Worm (Caenorhabditis elegans): ENCODE results near the gene K11D12.6.

Gene K11D12.6

ce11 chrV:5080853-5081338 is 45.9 kb upstream of the K11D12.6 start, which contains the start of gene Y58A7A.3 (continued):
- peak; percentile 31 for TF ChIP-seq nhr-102 (tag; optimal IDR thresholded peaks at IDR 0.05)
- TF ChIP-seq tra-1 (GFP tag; IDR thresholded peaks at IDR 0.05), result no peak
- TF ChIP-seq dmd-6 (GFP tag; IDR thresholded peaks at IDR 0.05), result peak; percentile 37; the same call in 1 of the 2 replicates
- no peak for TF ChIP-seq zip-11 (GFP tag; IDR thresholded peaks at IDR 0.05)
- no peak for TF ChIP-seq vab-7 (GFP tag; IDR thresholded peaks at IDR 0.05)
- TF ChIP-seq zip-2 (tag; optimal IDR thresholded peaks at IDR 0.05), result peak; percentile 100
- TF ChIP-seq F44E2.7 (GFP tag; IDR thresholded peaks at IDR 0.05), result no peak
- no peak for TF ChIP-seq Y75B8A.6 (GFP tag; IDR thresholded peaks at IDR 0.05)
- TF ChIP-seq lsy-2 (tag; optimal IDR thresholded peaks at IDR 0.05), result peak in 1 of 2 experiments; percentile 68
- peak; percentile 66 for TF ChIP-seq aha-1 (tag)
- no peak for TF ChIP-seq nhr-237 (tag; optimal IDR thresholded peaks at IDR 0.05)
- TF ChIP-seq lin-29 (GFP tag; IDR thresholded peaks at IDR 0.05), result no peak
- TF ChIP-seq T20F7.1 (GFP tag; optimal IDR thresholded peaks at IDR 0.05), result peak; percentile 61
- no peak for TF ChIP-seq nhr-76 (tag; optimal IDR thresholded peaks at IDR 0.05)
- TF ChIP-seq mes-2 (tag; optimal IDR thresholded peaks at IDR 0.05; ENCODE audit: poor library complexity, severe bottlenecking), result peak; percentile 54
- no peak for TF ChIP-seq ZK337.2 (GFP tag; IDR thresholded peaks at IDR 0.05)
- TF ChIP-seq nhr-28 (tag; optimal IDR thresholded peaks at IDR 0.05), result peak; percentile 93
- no peak for TF ChIP-seq F10B5.3 (tag; optimal IDR thresholded peaks at IDR 0.05)
- no peak for TF ChIP-seq T26A8.4 (GFP tag; IDR thresholded peaks at IDR 0.05)

ce11 chrV:5072082-5072481 is 37.1 kb upstream of the K11D12.6 start, which contains the start of gene Y58A7A.2:
Y58A7A.2 (minus strand) TSS chrV:5072182.
- TF ChIP-seq pqm-1 (tag; optimal IDR thresholded peaks at IDR 0.05), result no peak
- TF ChIP-seq daf-8 (GFP tag; IDR thresholded peaks at IDR 0.05), result no peak
- no peak for TF ChIP-seq snpc-1.2 (GFP tag; IDR thresholded peaks at IDR 0.05)
- TF ChIP-seq nhr-77 (tag; optimal IDR thresholded peaks at IDR 0.05), result no peak
- TF ChIP-seq ceh-62 (tag; optimal IDR thresholded peaks at IDR 0.05), result no peak
- no peak for TF ChIP-seq ZK337.2 (GFP tag; IDR thresholded peaks at IDR 0.05)
- no peak for TF ChIP-seq vab-7 (GFP tag; IDR thresholded peaks at IDR 0.05)
- no peak for TF ChIP-seq sdz-12 (GFP tag; optimal IDR thresholded peaks at IDR 0.05)
- no peak for TF ChIP-seq mdl-1 (tag; optimal IDR thresholded peaks at IDR 0.05)
- TF ChIP-seq egl-27 (tag; optimal IDR thresholded peaks at IDR 0.05), result no peak
- TF ChIP-seq nhr-11 (tag; optimal IDR thresholded peaks at IDR 0.05), result no peak

ce11 chrV:5069440-5069839 is 34.5 kb upstream of the K11D12.6 start, which contains the start of gene Y58A7A.1:
Y58A7A.1 (minus strand) TSS chrV:5069540.
- TF ChIP-seq mdl-1 (tag; optimal IDR thresholded peaks at IDR 0.05) (no peak), nhr-41 (GFP tag; IDR thresholded peaks at IDR 0.05) (no peak)

- no peak for TF ChIP-seq daf-12 (tag; optimal IDR thresholded peaks at IDR 0.05)
- no peak for TF ChIP-seq gei-8 (GFP tag; optimal IDR thresholded peaks at IDR 0.05)
- no peak for TF ChIP-seq lin-13 (GFP tag; optimal IDR thresholded peaks at IDR 0.05)
- TF ChIP-seq pha-4 (GFP tag; IDR thresholded peaks at IDR 0.05), result no peak
- no peak for TF ChIP-seq pha-4 (tag; optimal IDR thresholded peaks at IDR 0.05)
- no peak for TF ChIP-seq Y5F2A.4 (GFP tag; optimal IDR thresholded peaks at IDR 0.05)
- no peak for TF ChIP-seq zfp-3 (GFP tag; conservative IDR thresholded peaks at IDR 0.05)
- TF ChIP-seq T20F7.1 (GFP tag; optimal IDR thresholded peaks at IDR 0.05), result peak; percentile 41
- TF ChIP-seq ama-1 (optimal IDR thresholded peaks at IDR 0.05), result no peak
- peak; percentile 89 for TF ChIP-seq pqm-1 (tag; optimal IDR thresholded peaks at IDR 0.05)
- TF ChIP-seq mdt-29 (GFP tag; IDR thresholded peaks at IDR 0.05), result no peak
- no peak for TF ChIP-seq set-16 (GFP tag; IDR thresholded peaks at IDR 0.05)
- no peak for TF ChIP-seq hmg-1.1 (GFP tag; IDR thresholded peaks at IDR 0.05)
- no peak for TF ChIP-seq fkh-10 (GFP tag; optimal IDR thresholded peaks at IDR 0.05)
- TF ChIP-seq dve-1 (tag; optimal IDR thresholded peaks at IDR 0.05; ENCODE audit: insufficient read depth), result peak; percentile 70
- TF ChIP-seq nhr-77 (tag; optimal IDR thresholded peaks at IDR 0.05), result peak; percentile 47
- no peak for TF ChIP-seq nhr-76 (tag; optimal IDR thresholded peaks at IDR 0.05)
- TF ChIP-seq hif-1 (tag; optimal IDR thresholded peaks at IDR 0.05), result no peak
- TF ChIP-seq egl-43 (GFP tag; IDR thresholded peaks at IDR 0.05), result no peak
- no peak for TF ChIP-seq arid-1 (GFP tag; conservative IDR thresholded peaks at IDR 0.05)
- no peak for TF ChIP-seq ctbp-1 (GFP tag; IDR thresholded peaks at IDR 0.05)
- peak; percentile 43 for TF ChIP-seq hlh-11 (tag; optimal IDR thresholded peaks at IDR 0.05)
These were observed 32.4 kb upstream of the K11D12.6 start for ce11 chrV:5067390-5067789.

Data from whole organism, L4 larva.